Fruit fly (Drosophila melanogaster) whole organism, embryonic: ENCODE results near the gene osp.

Experiments
- B-H1 ChIP-seq: fragments of 200-800 bp; sonication (Bioruptor generic); IDR thresholded peaks from 3 replicates; pipeline ENCODE4 v1.3.6; 2022; ENCODE audit warnings: missing biosample characterization, missing genetic modification characterization
- CG14860 ChIP-seq: fragments of 200-800 bp; sonication (Bioruptor generic); IDR thresholded peaks from 3 replicates; pipeline ENCODE4 v1.3.6; 2022; ENCODE audit warnings: missing biosample characterization, missing genetic modification characterization; ENCODE audit not compliant: partially characterized antibody
- CG1603 ChIP-seq: fragments of 200-800 bp; sonication (Bioruptor generic); optimal IDR thresholded peaks from 2 replicates; lab custom pipeline; 2019; ENCODE audit warnings: missing biosample characterization, mild to moderate bottlenecking, missing genetic modification characterization, moderate library complexity
- CG2199 ChIP-seq: fragments of 200-800 bp; sonication (Bioruptor generic); IDR thresholded peaks from 3 replicates; pipeline ENCODE4 v1.3.6; 2022; ENCODE audit warnings: missing biosample characterization, missing genetic modification characterization
- CG4854 ChIP-seq: fragments of 200-800 bp; sonication (Bioruptor generic); optimal IDR thresholded peaks from 2 replicates; lab custom pipeline; 2016; ENCODE audit warnings: missing biosample characterization, missing genetic modification characterization, inconsistent platforms
- Hey ChIP-seq: fragments of 200-800 bp; sonication (Bioruptor generic); optimal IDR thresholded peaks from 3 replicates; lab custom pipeline; 2018; ENCODE audit warnings: missing biosample characterization, mild to moderate bottlenecking, missing genetic modification characterization
- Mrtf ChIP-seq: fragments of 200-800 bp; sonication (Bioruptor generic); IDR thresholded peaks from 3 replicates; pipeline ENCODE4 v1.3.6; 2022; ENCODE audit warnings: missing biosample characterization, missing genetic modification characterization
- Sin3A ChIP-seq: fragments of >200 bp; optimal IDR thresholded peaks from 2 replicates; lab custom pipeline; 2018
- exex ChIP-seq: fragments of 200-800 bp; sonication (Bioruptor generic); optimal IDR thresholded peaks from 4 replicates; lab custom pipeline; 2018; ENCODE audit warnings: missing biosample characterization, mild to moderate bottlenecking, missing genetic modification characterization, moderate library complexity
- gem ChIP-seq: fragments of 200-800 bp; sonication (Bioruptor generic); optimal IDR thresholded peaks from 2 replicates; lab custom pipeline; 2019; ENCODE audit warnings: missing biosample characterization, mild to moderate bottlenecking, missing genetic modification characterization, moderate library complexity
- mam ChIP-seq: fragments of 200-800 bp; sonication (Bioruptor generic); optimal IDR thresholded peaks from 3 replicates; lab custom pipeline; 2016; ENCODE audit warnings: missing biosample characterization, missing genetic modification characterization

- TF ChIP-seq CG4854 (GFP tag; lab: Kevin White, UChicago) (no peak), Mrtf (GFP tag; lab: Robert Waterston, UW) (no peak), Hey (tag; lab: Kevin White, UChicago) (no peak), B-H1 (no peak), Sin3A (lab: Kevin White, UChicago) (no peak), exex (tag; lab: Kevin White, UChicago) (no peak), CG2199 (GFP tag; lab: Robert Waterston, UW) (no peak), gem (tag; lab: Kevin White, UChicago) (no peak), mam (GFP tag; lab: Kevin White, UChicago) (no peak), CG1603 (tag; lab: Kevin White, UChicago) (no peak), CG14860 (GFP tag; lab: Robert Waterston, UW) (no peak)
Measured at dm6 chr2L:14579449-14579848, 109.7 kb downstream of the osp start.
